Worm (Caenorhabditis elegans) whole organism, mixed stage, embryonic: Measurements from ENCODE around the gene rde-11.

Experiments used
- ceh-39 ChIP-seq: fragments of 150-350 bp; optimal IDR thresholded peaks from 2 replicates; lab custom pipeline; 2014; ENCODE audit warnings: missing biosample characterization, missing genetic modification characterization
- ham-2 ChIP-seq: fragments of 200-800 bp; sonication (Bioruptor generic); optimal IDR thresholded peaks from 2 replicates; lab custom pipeline; 2018; ENCODE audit warnings: mild to moderate bottlenecking, missing genetic modification characterization, missing compliant biosample characterization
- hlh-1 ChIP-seq: fragments of 150-350 bp; optimal IDR thresholded peaks from 2 replicates; lab custom pipeline; 2014; ENCODE audit warnings: missing biosample characterization, missing genetic modification reagents, missing genetic modification characterization
- lin-13 ChIP-seq: fragments of 150-350 bp; optimal IDR thresholded peaks from 2 replicates; lab custom pipeline; 2014; ENCODE audit warnings: missing biosample characterization, missing genetic modification characterization
- lsy-2 ChIP-seq: fragments of 150-350 bp; optimal IDR thresholded peaks from 2 replicates; lab custom pipeline; 2014; ENCODE audit warnings: missing biosample characterization, missing genetic modification characterization
- snpc-4 ChIP-seq: fragments of 150-350 bp; optimal IDR thresholded peaks from 2 replicates; lab custom pipeline; 2014; ENCODE audit warnings: missing biosample characterization, missing genetic modification characterization
- ztf-11 ChIP-seq: fragments of 150-350 bp; optimal IDR thresholded peaks from 2 replicates; lab custom pipeline; 2014; ENCODE audit warnings: missing biosample characterization, missing genetic modification characterization

- TF ChIP-seq ztf-11 (no peak), lsy-2 (tag; lab: Kevin White, UChicago) (no peak), snpc-4 (tag; lab: Kevin White, UChicago) (no peak), ham-2 (no peak), lin-13 (tag; lab: Kevin White, UChicago) (no peak), ceh-39 (no peak), hlh-1 (tag; lab: Kevin White, UChicago) (no peak)
Observed at ce11 chrIV:13116679-13117078, 11.7 kb downstream of the rde-11 start.
